Worm (Caenorhabditis elegans): ENCODE measurements around the gene slc-28.1.
"Not testable (repeated sequence)": the region's sequence is repeated elsewhere in the genome, so short reads cannot be mapped to it uniquely, and the experiment has no call there.

The slc-28.1 gene

DNA sequence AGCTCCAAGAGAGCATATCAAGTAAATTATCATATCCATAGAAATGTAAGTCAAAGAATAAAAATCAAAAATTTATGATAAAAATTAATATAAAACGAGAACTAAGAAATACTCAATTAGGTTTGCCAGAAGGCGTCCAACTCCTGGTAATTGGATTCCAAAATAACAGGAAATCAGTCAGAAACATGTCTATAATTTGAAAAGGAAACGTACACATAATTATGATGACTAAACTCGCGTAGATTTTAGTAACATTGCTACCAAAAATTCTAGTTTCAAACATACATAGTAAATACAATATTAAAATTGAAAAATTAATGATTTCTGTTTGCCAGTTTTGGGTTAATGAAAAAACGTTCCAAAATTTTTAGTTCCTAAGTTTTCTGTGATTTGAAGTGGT lies 21.1 kb downstream of the slc-28.1 start, which contains the start of gene srbc-33:
Gene srbc-33 (minus strand): TSS at position 101 of the 400 bp plus-strand sequence.
- no peak for TF ChIP-seq hmg-4 (GFP tag; optimal IDR thresholded peaks at IDR 0.05)
- no peak for TF ChIP-seq tbx-37 (GFP tag; conservative IDR thresholded peaks at IDR 0.05)
- no peak for TF ChIP-seq ceh-13 (GFP tag; optimal IDR thresholded peaks at IDR 0.05)
- TF ChIP-seq ama-1 (optimal IDR thresholded peaks at IDR 0.05): no peak
- no peak for TF ChIP-seq sea-1 (GFP tag; conservative IDR thresholded peaks at IDR 0.05)
- TF ChIP-seq tbx-11 (GFP tag; IDR thresholded peaks at IDR 0.05): no peak
- TF ChIP-seq B0310.2 (tag; optimal IDR thresholded peaks at IDR 0.05): no peak
- no peak for TF ChIP-seq tra-4 (tag; optimal IDR thresholded peaks at IDR 0.05)
- TF ChIP-seq ets-7 (tag; optimal IDR thresholded peaks at IDR 0.05): no peak
- no peak for TF ChIP-seq flt-1 (GFP tag; IDR thresholded peaks at IDR 0.05)
- TF ChIP-seq F13C5.2 (tag; optimal IDR thresholded peaks at IDR 0.05): no peak
- no peak for TF ChIP-seq hnd-1 (tag; optimal IDR thresholded peaks at IDR 0.05)
- no peak for TF ChIP-seq pes-1 (GFP tag; IDR thresholded peaks at IDR 0.05)
- TF ChIP-seq hmbx-1 (tag; optimal IDR thresholded peaks at IDR 0.05): no peak
- no peak for TF ChIP-seq aly-1 (tag; optimal IDR thresholded peaks at IDR 0.05)
- no peak for TF ChIP-seq scrt-1 (GFP tag; IDR thresholded peaks at IDR 0.05)

DNA sequence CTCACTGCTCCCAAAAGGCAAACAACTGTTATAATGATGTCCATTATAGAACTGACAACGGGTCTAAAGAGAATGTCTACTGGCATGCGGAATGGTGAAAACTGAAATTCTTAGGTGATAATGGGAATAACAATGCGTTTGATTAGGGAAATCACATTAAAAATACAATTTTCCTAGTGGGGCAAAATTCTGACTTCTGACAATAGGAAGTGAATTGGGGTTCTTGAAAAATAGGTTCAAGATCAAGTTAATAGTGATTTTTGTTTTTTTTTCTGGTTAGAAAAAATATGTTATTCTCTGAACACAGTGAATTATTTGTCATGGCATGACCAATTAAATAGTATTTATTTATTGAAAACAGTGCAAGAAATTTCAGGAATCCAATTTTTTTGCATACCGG lies 23.2 kb downstream of the slc-28.1 start, which contains the start of gene srbc-32:
Gene srbc-32 (minus strand): TSS at position 101 of the 400 bp plus-strand sequence.
- no peak for TF ChIP-seq ama-1 (optimal IDR thresholded peaks at IDR 0.05)
- TF ChIP-seq hnd-1 (tag; optimal IDR thresholded peaks at IDR 0.05): no peak
- no peak for TF ChIP-seq hmg-4 (GFP tag; optimal IDR thresholded peaks at IDR 0.05)
- no peak for TF ChIP-seq scrt-1 (GFP tag; IDR thresholded peaks at IDR 0.05)
- TF ChIP-seq F13C5.2 (tag; optimal IDR thresholded peaks at IDR 0.05): no peak
- no peak for TF ChIP-seq flt-1 (GFP tag; IDR thresholded peaks at IDR 0.05)
- no peak for TF ChIP-seq tbx-11 (GFP tag; IDR thresholded peaks at IDR 0.05)
- TF ChIP-seq aly-1 (tag; optimal IDR thresholded peaks at IDR 0.05): no peak
- no peak for TF ChIP-seq hmbx-1 (tag; optimal IDR thresholded peaks at IDR 0.05)
- TF ChIP-seq pes-1 (GFP tag; IDR thresholded peaks at IDR 0.05): no peak

DNA sequence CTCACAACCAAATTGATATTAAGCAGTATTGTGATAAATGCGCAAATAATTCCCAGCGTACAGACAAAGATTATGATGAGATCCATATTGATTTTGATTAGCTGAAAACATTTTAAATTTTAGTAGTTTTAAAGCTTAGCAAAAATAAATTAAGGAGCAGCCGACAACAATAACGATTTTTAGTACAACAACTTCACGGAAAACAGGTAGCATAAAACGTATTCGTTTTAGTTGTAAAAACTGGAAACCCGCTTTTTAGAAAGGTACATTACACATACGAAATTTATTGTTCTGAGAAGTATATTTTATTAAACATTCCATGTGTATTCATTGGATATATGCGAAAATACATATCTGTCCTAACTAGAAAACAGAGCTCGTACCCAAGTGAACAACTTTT lies 26.8 kb downstream of the slc-28.1 start, which contains the start of gene srbc-36:
Gene srbc-36 (minus strand): TSS at position 101 of the 400 bp plus-strand sequence.
- TF ChIP-seq B0310.2 (tag; optimal IDR thresholded peaks at IDR 0.05): no peak
- no peak for TF ChIP-seq scrt-1 (GFP tag; IDR thresholded peaks at IDR 0.05)
- TF ChIP-seq hnd-1 (tag; optimal IDR thresholded peaks at IDR 0.05): no peak

DNA sequence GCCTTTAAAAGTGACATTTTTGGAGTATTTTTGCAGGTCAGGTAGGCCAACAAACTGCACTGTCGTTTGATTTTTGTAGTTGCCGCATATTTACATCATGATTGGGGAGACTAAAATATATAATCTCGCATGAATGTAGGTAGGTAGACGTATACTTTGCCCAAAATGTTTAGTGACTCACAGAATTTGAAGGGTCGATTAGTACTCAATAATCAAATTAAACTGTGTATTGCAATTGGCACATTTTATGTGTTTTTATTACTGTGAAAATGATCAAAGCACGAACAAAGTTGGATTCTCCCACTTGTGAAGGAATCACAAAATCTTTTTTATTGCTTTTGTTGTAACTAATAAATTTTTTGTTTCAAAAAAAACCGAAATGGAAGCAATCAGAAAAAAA lies 33.3 kb downstream of the slc-28.1 start, which contains the start of gene C07G3.15:
Gene C07G3.15 (minus strand): TSS at position 101 of the 400 bp plus-strand sequence.
- TF ChIP-seq tra-4 (tag; optimal IDR thresholded peaks at IDR 0.05): no peak
- no peak for TF ChIP-seq tbx-37 (GFP tag; conservative IDR thresholded peaks at IDR 0.05)
- no peak for TF ChIP-seq hnd-1 (tag; optimal IDR thresholded peaks at IDR 0.05)

DNA sequence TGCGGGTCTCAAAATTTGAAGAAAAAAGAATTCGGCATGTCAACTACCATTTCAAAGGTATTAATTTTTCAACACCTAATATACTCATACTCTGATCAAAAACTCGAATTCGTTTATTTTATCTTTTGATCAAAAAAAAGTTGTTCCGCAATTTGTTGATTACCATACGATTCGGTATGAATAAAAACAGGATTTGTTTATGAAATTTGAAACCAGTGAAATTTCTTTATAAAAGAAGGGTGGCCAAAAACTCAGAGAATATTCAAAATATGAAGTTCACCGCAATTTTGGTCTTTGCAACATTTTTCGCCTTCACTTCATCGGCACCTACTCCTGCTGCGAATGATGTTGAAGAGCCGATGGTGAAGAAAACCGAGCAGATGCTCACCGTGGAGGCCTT lies 38.4 kb downstream of the slc-28.1 start, which contains the start of the genes C07G3.8 and C07G3.10:
Gene C07G3.8 (minus strand): TSS at position 101 of the 400 bp plus-strand sequence.
Gene C07G3.10 (plus strand): TSS at position 270 of the 400 bp plus-strand sequence.
- no peak for TF ChIP-seq pes-1 (GFP tag; IDR thresholded peaks at IDR 0.05)
- TF ChIP-seq tbx-37 (GFP tag; conservative IDR thresholded peaks at IDR 0.05): no peak
- no peak for TF ChIP-seq hnd-1 (tag; optimal IDR thresholded peaks at IDR 0.05)
- no peak for TF ChIP-seq F13C5.2 (tag; optimal IDR thresholded peaks at IDR 0.05)
- no peak for TF ChIP-seq hmg-4 (GFP tag; optimal IDR thresholded peaks at IDR 0.05)
- TF ChIP-seq B0310.2 (tag; optimal IDR thresholded peaks at IDR 0.05): no peak
- TF ChIP-seq ceh-13 (GFP tag; optimal IDR thresholded peaks at IDR 0.05): no peak
- no peak for TF ChIP-seq ceh-36 (tag; optimal IDR thresholded peaks at IDR 0.05)
- no peak for TF ChIP-seq hmbx-1 (tag; optimal IDR thresholded peaks at IDR 0.05)
- no peak for TF ChIP-seq tbx-11 (GFP tag; IDR thresholded peaks at IDR 0.05)
- TF ChIP-seq sea-1 (GFP tag; conservative IDR thresholded peaks at IDR 0.05): no peak
- no peak for TF ChIP-seq aly-1 (tag; optimal IDR thresholded peaks at IDR 0.05)
- no peak for TF ChIP-seq scrt-1 (GFP tag; IDR thresholded peaks at IDR 0.05)
- TF ChIP-seq tra-4 (tag; optimal IDR thresholded peaks at IDR 0.05): no peak
- no peak for TF ChIP-seq ets-7 (tag; optimal IDR thresholded peaks at IDR 0.05)
- no peak for TF ChIP-seq ama-1 (optimal IDR thresholded peaks at IDR 0.05)
- TF ChIP-seq flt-1 (GFP tag; IDR thresholded peaks at IDR 0.05): no peak

DNA sequence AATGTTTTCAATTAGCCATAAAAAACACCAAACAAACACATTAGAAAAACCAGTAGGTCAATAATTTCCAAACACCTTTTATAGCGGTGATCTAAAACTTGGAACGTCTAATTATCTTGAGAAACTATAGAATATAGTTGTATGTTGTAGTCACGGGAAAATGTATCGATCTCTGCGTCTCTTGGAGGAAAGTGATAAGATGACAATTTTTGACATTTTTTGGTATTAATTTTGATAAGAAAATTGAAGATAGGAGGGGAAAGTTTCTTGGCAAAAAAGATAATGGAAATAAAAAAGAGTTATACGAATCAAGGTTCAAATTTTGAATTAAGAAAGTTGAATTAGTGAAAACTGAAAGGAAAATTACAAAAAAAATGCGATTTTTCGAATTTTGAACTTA lies 42.1 kb downstream of the slc-28.1 start:
- TF ChIP-seq aly-1 (tag; optimal IDR thresholded peaks at IDR 0.05) (no peak), ceh-13 (GFP tag; optimal IDR thresholded peaks at IDR 0.05) (no peak), tbx-37 (GFP tag; conservative IDR thresholded peaks at IDR 0.05) (no peak), pes-1 (GFP tag; IDR thresholded peaks at IDR 0.05) (no peak), scrt-1 (GFP tag; IDR thresholded peaks at IDR 0.05) (no peak), ama-1 (optimal IDR thresholded peaks at IDR 0.05) (no peak), tra-4 (tag; optimal IDR thresholded peaks at IDR 0.05) (no peak), hmbx-1 (tag; optimal IDR thresholded peaks at IDR 0.05) (no peak), flt-1 (GFP tag; IDR thresholded peaks at IDR 0.05) (no peak), hnd-1 (tag; optimal IDR thresholded peaks at IDR 0.05) (no peak), hmg-4 (GFP tag; optimal IDR thresholded peaks at IDR 0.05) (no peak), F13C5.2 (tag; optimal IDR thresholded peaks at IDR 0.05) (no peak), B0310.2 (tag; optimal IDR thresholded peaks at IDR 0.05) (no peak), ceh-36 (tag; optimal IDR thresholded peaks at IDR 0.05) (no peak), tbx-11 (GFP tag; IDR thresholded peaks at IDR 0.05) (no peak), ets-7 (tag; optimal IDR thresholded peaks at IDR 0.05) (no peak)

DNA sequence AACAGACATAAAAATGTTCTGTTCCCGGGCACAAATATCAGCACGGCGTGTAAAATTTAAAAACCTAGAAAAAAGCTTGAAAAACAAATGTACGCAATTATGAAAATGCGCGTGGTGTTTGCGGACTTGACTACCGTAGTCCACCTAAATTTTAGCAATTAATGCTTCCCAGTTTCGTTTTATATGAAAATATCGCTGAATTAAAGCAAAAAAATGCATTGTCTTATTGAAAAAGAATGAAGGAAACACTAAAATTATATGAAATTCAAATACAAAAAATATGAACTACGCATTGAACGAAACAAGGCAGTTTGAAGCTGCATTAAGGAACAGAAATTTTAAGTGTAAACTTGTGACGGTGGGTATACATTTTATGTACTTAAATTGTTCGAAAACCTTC lies 42.6 kb downstream of the slc-28.1 start, which contains the start of gene ugt-64:
Gene ugt-64 (minus strand): TSS at position 101 of the 400 bp plus-strand sequence.
- not testable (repeated sequence) for TF ChIP-seq ceh-13 (GFP tag; optimal IDR thresholded peaks at IDR 0.05); hmg-4 (GFP tag; optimal IDR thresholded peaks at IDR 0.05); tbx-11 (GFP tag; IDR thresholded peaks at IDR 0.05)

DNA sequence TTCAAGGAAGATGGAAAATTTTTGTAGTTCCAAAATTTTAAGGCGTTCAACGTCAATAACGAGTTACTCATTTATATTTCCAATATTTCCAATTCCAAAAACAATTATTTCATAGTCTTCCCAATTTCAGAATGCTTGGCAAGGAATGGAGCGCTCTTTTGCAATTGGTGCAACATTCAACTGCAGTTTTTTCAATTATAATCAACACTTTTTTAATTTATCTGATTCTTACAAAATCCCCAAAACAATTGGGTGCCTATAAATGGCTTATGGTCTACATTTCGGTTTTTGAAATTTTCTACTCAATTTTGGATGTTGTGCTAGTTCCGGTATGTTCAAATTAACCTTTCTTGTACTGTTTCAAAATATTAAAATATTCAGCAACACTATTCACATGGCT lies 44.1 kb downstream of the slc-28.1 start, which contains the start of gene str-225:
Gene str-225 (plus strand): TSS at position 132 of the 400 bp plus-strand sequence.
- TF ChIP-seq sea-1 (GFP tag; conservative IDR thresholded peaks at IDR 0.05): no peak
- TF ChIP-seq hmbx-1 (tag; optimal IDR thresholded peaks at IDR 0.05): no peak
- no peak for TF ChIP-seq tbx-11 (GFP tag; IDR thresholded peaks at IDR 0.05)
- TF ChIP-seq ets-7 (tag; optimal IDR thresholded peaks at IDR 0.05): no peak
- no peak for TF ChIP-seq tbx-37 (GFP tag; conservative IDR thresholded peaks at IDR 0.05)
- TF ChIP-seq B0310.2 (tag; optimal IDR thresholded peaks at IDR 0.05): no peak
- no peak for TF ChIP-seq pes-1 (GFP tag; IDR thresholded peaks at IDR 0.05)

Measured in whole organism, early embryonic.